Worm (Caenorhabditis elegans) whole organism, mixed stage, embryonic: ENCODE measurements around the gene F53A9.9.

Source experiments
- blmp-1 ChIP-seq: fragments of 150-350 bp; optimal IDR thresholded peaks from 2 replicates; lab custom pipeline; 2014; ENCODE audit warnings: missing biosample characterization, missing genetic modification characterization
- lin-13 ChIP-seq: fragments of 150-350 bp; optimal IDR thresholded peaks from 2 replicates; lab custom pipeline; 2014; ENCODE audit warnings: missing biosample characterization, missing genetic modification characterization
- lsy-2 ChIP-seq: fragments of 150-350 bp; optimal IDR thresholded peaks from 2 replicates; lab custom pipeline; 2014; ENCODE audit warnings: missing biosample characterization, missing genetic modification characterization
- mab-5 ChIP-seq: fragments of 150-350 bp; optimal IDR thresholded peaks from 2 replicates; lab custom pipeline; 2014; ENCODE audit warnings: missing biosample characterization, missing genetic modification characterization
- mep-1 ChIP-seq: fragments of 150-350 bp; optimal IDR thresholded peaks from 2 replicates; lab custom pipeline; 2017; ENCODE audit warnings: missing biosample characterization, missing genetic modification reagents, missing genetic modification characterization, inconsistent platforms
- nhr-12 ChIP-seq: fragments of 150-350 bp; optimal IDR thresholded peaks from 2 replicates; lab custom pipeline; 2014; ENCODE audit warnings: missing biosample characterization, missing genetic modification characterization
- nhr-2 ChIP-seq: fragments of 150-350 bp; optimal IDR thresholded peaks from 2 replicates; lab custom pipeline; 2014; ENCODE audit warnings: missing biosample characterization, missing genetic modification characterization
- nhr-76 ChIP-seq: sonication (generic microtip); optimal IDR thresholded peaks from 2 replicates; lab custom pipeline; 2017; ENCODE audit warnings: missing biosample characterization, missing genetic modification characterization
- snpc-4 ChIP-seq: fragments of 150-350 bp; optimal IDR thresholded peaks from 2 replicates; lab custom pipeline; 2014; ENCODE audit warnings: missing biosample characterization, missing genetic modification characterization
- sptf-1 ChIP-seq: sonication (generic microtip); optimal IDR thresholded peaks from 2 replicates; lab custom pipeline; 2017; ENCODE audit warnings: mild to moderate bottlenecking, missing genetic modification characterization, moderate library complexity, missing compliant biosample characterization
- unc-120 ChIP-seq: sonication (generic microtip); optimal IDR thresholded peaks from 2 replicates; lab custom pipeline; 2017; ENCODE audit warnings: missing genetic modification characterization, missing compliant biosample characterization; ENCODE audit not compliant: poor library complexity, severe bottlenecking
- unc-39 ChIP-seq: fragments of 150-350 bp; optimal IDR thresholded peaks from 2 replicates; lab custom pipeline; 2014; ENCODE audit warnings: missing biosample characterization, missing genetic modification characterization
- ztf-11 ChIP-seq: fragments of 150-350 bp; optimal IDR thresholded peaks from 2 replicates; lab custom pipeline; 2014; ENCODE audit warnings: missing biosample characterization, missing genetic modification characterization

- TF ChIP-seq unc-120 (tag; lab: Kevin White, UChicago) = no peak
- TF ChIP-seq nhr-12 (tag; lab: Kevin White, UChicago) = no peak
- no peak for TF ChIP-seq sptf-1 (tag; lab: Kevin White, UChicago)
- TF ChIP-seq mep-1 (tag; lab: Kevin White, UChicago) = no peak
- no peak for TF ChIP-seq unc-39 (tag; lab: Kevin White, UChicago)
- TF ChIP-seq ztf-11 = no peak
- TF ChIP-seq nhr-2 (tag; lab: Kevin White, UChicago) = no peak
- no peak for TF ChIP-seq mab-5
- no peak for TF ChIP-seq blmp-1 (tag; lab: Kevin White, UChicago)
- no peak for TF ChIP-seq lsy-2
- TF ChIP-seq lin-13 = no peak
- TF ChIP-seq nhr-76 (tag; lab: Kevin White, UChicago) = no peak
- no peak for TF ChIP-seq snpc-4
Measured at ce11 chrX:8723127-8723600, 2.6 kb upstream of the F53A9.9 start, which contains the start of gene tnt-2.
